Fruit fly (Drosophila melanogaster) whole organism, pupa: ENCODE measurements around the gene SelR.

ENCODE experiments used
- CG4496 ChIP-seq: fragments of 200-800 bp; sonication (Bioruptor generic); IDR thresholded peaks from 3 replicates; pipeline ENCODE4 v1.3.6; 2022; ENCODE audit warnings: missing biosample characterization, missing genetic modification characterization
- CG9948 ChIP-seq: fragments of 200-800 bp; sonication (Bioruptor generic); optimal IDR thresholded peaks from 2 replicates; lab custom pipeline; 2018; ENCODE audit warnings: missing biosample characterization, mild to moderate bottlenecking, missing genetic modification characterization, moderate library complexity
- EcR ChIP-seq: fragments of 200-800 bp; sonication (Bioruptor generic); optimal IDR thresholded peaks from 3 replicates; lab custom pipeline; 2019; ENCODE audit warnings: missing biosample characterization, missing genetic modification characterization, mild to moderate bottlenecking, moderate library complexity, missing genetic modification reagents
- Snoo ChIP-seq: fragments of 200-800 bp; sonication (Bioruptor generic); optimal IDR thresholded peaks from 3 replicates; lab custom pipeline; 2017; ENCODE audit warnings: missing biosample characterization, mild to moderate bottlenecking, missing genetic modification characterization, inconsistent platforms
- rn ChIP-seq: fragments of 200-800 bp; sonication (Bioruptor generic); IDR thresholded peaks from 2 replicates; pipeline ENCODE4 v1.3.6; 2022; ENCODE audit warnings: missing biosample characterization, missing genetic modification characterization

DNA sequence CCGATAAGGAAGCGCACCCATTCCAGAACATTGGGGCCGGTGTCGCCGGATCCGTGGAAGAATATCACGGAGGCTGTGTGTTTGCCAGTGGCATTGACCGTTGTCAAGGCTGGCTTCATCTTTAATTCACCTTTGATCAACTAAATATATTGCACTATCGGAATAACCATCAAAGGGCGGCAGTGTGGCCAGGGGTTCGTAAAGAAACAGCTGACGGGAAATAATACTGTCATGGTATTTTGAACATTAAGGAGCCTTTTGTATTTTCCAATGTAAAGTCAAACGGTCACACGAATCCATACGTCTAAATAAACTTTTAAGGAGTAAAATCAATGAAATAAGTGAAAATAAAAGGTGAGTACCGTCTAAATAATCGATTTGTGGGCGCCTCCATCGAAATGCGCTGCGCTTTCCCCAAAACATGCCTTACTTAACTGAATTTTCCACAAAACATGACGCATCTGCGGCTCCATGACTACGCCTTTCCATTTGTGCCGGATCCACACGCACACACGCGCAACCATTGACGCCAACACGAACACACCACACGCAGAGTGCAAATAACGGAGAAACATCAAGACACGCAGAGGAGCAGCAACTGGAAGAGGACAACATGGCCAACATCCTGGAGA is 14.1 kb downstream of the SelR start, which contains the start of the genes CG6567 and CG4511:
- TF ChIP-seq CG9948 (tag; lab: Kevin White, UChicago) = no peak
- TF ChIP-seq rn (GFP tag; lab: Robert Waterston, UW) = no peak
- TF ChIP-seq EcR (GFP tag; lab: Kevin White, UChicago) = peak; percentile 32
- no peak for TF ChIP-seq Snoo (tag; lab: Kevin White, UChicago)
- 0 out of 3 replicates have a peak, but pooled peaks have one; percentile 35 for TF ChIP-seq CG4496 (GFP tag; lab: Robert Waterston, UW)
